Fruit fly (Drosophila melanogaster) whole organism, embryonic: ENCODE measurements around the gene CG46463.
A peak's percentile ranks its signal among the peaks of the same experiment; 100 is the strongest.

Source experiments
- Ada2b ChIP-seq: fragments of 200-800 bp; sonication (Bioruptor generic); IDR thresholded peaks from 2 replicates; pipeline ENCODE4 v1.3.6; 2022; ENCODE audit warnings: missing biosample characterization, missing genetic modification characterization
- Aef1 ChIP-seq: fragments of 200-800 bp; sonication (Bioruptor generic); IDR thresholded peaks from 3 replicates; pipeline ENCODE4 v1.3.6; 2022; ENCODE audit warnings: missing biosample characterization, missing genetic modification characterization
- Atf6 ChIP-seq: fragments of 200-800 bp; sonication (Bioruptor generic); IDR thresholded peaks from 2 replicates; pipeline ENCODE4 v1.3.6; 2022; ENCODE audit warnings: missing biosample characterization, missing genetic modification characterization
- Bdp1 ChIP-seq: fragments of 200-800 bp; sonication (Bioruptor generic); optimal IDR thresholded peaks from 3 replicates; lab custom pipeline; 2016; ENCODE audit warnings: missing biosample characterization, missing genetic modification characterization
- Bteb2 ChIP-seq: fragments of 200-800 bp; sonication (Bioruptor generic); optimal IDR thresholded peaks from 2 replicates; lab custom pipeline; 2016; ENCODE audit warnings: missing biosample characterization, missing genetic modification characterization
- CG10209 ChIP-seq: fragments of 200-800 bp; sonication (Bioruptor generic); optimal IDR thresholded peaks from 3 replicates; lab custom pipeline; 2017; ENCODE audit warnings: missing biosample characterization, mild to moderate bottlenecking, missing genetic modification characterization, missing genetic modification reagents
- CG10366 ChIP-seq: fragments of 200-800 bp; sonication (Bioruptor generic); IDR thresholded peaks from 2 replicates; pipeline ENCODE4 v1.3.6; 2022; ENCODE audit warnings: missing biosample characterization, missing genetic modification characterization
- CG12391 ChIP-seq: fragments of 200-800 bp; sonication (Bioruptor generic); optimal IDR thresholded peaks from 3 replicates; lab custom pipeline; 2018; ENCODE audit warnings: missing biosample characterization, mild to moderate bottlenecking, missing genetic modification characterization, moderate library complexity
- CG14441 ChIP-seq: fragments of 200-800 bp; sonication (Bioruptor generic); IDR thresholded peaks from 2 replicates; pipeline ENCODE4 v1.3.6; 2022; ENCODE audit warnings: missing biosample characterization, missing genetic modification characterization
- CG1603 ChIP-seq: fragments of 200-800 bp; sonication (Bioruptor generic); optimal IDR thresholded peaks from 2 replicates; lab custom pipeline; 2019; ENCODE audit warnings: missing biosample characterization, mild to moderate bottlenecking, missing genetic modification characterization, moderate library complexity
- CG17385 ChIP-seq: fragments of 200-800 bp; sonication (Bioruptor generic); optimal IDR thresholded peaks from 3 replicates; lab custom pipeline; 2018; ENCODE audit warnings: missing biosample characterization, mild to moderate bottlenecking, missing genetic modification characterization
- CG18599 ChIP-seq: fragments of 200-800 bp; sonication (Bioruptor generic); optimal IDR thresholded peaks from 3 replicates; lab custom pipeline; 2017; ENCODE audit warnings: missing biosample characterization, missing genetic modification characterization, mild to moderate bottlenecking, moderate library complexity, missing genetic modification reagents
- CG2678 ChIP-seq: fragments of 200-800 bp; sonication (Bioruptor generic); optimal IDR thresholded peaks from 3 replicates; lab custom pipeline; 2019; ENCODE audit warnings: missing biosample characterization, mild to moderate bottlenecking, missing genetic modification characterization, moderate library complexity
- CG31441 ChIP-seq: fragments of 200-800 bp; sonication (Bioruptor generic); IDR thresholded peaks from 2 replicates; pipeline ENCODE4 v1.3.6; 2022; ENCODE audit warnings: missing biosample characterization, missing genetic modification characterization
- CG3847 ChIP-seq: fragments of 200-800 bp; sonication (Bioruptor generic); IDR thresholded peaks from 2 replicates; pipeline ENCODE4 v1.3.6; 2022; ENCODE audit warnings: missing biosample characterization, missing genetic modification characterization
- CG4617 ChIP-seq: fragments of 200-800 bp; sonication (Bioruptor generic); optimal IDR thresholded peaks from 3 replicates; lab custom pipeline; 2016; ENCODE audit warnings: missing biosample characterization, missing genetic modification characterization, borderline replicate concordance
- CG6854 ChIP-seq: fragments of 200-800 bp; sonication (Bioruptor generic); optimal IDR thresholded peaks from 3 replicates; lab custom pipeline; 2017; ENCODE audit warnings: missing biosample characterization, mild to moderate bottlenecking, missing genetic modification characterization
- CG7556 ChIP-seq: fragments of 200-800 bp; sonication (Bioruptor generic); optimal IDR thresholded peaks from 2 replicates; lab custom pipeline; 2017; ENCODE audit warnings: missing biosample characterization, mild to moderate bottlenecking, missing genetic modification characterization
- CG7839 ChIP-seq: fragments of 200-800 bp; sonication (Bioruptor generic); optimal IDR thresholded peaks from 3 replicates; lab custom pipeline; 2018; ENCODE audit warnings: missing biosample characterization, mild to moderate bottlenecking, missing genetic modification characterization, moderate library complexity
- CG8290 ChIP-seq, 3 experiments: fragments of 200-800 bp; sonication (Bioruptor generic); optimal IDR thresholded peaks; 2 replicates each; lab custom pipeline; 2016 to 2019; ENCODE audit warnings: missing biosample characterization in 3 of 3, missing genetic modification characterization in 3 of 3, mild to moderate bottlenecking in 2 of 3, moderate library complexity in 1 of 3
- CG8924 ChIP-seq: fragments of 200-800 bp; optimal IDR thresholded peaks from 3 replicates; lab custom pipeline; 2019; ENCODE audit warnings: missing biosample characterization, mild to moderate bottlenecking, missing genetic modification characterization, moderate library complexity
- CoRest ChIP-seq: fragments of 200-800 bp; sonication (Bioruptor generic); optimal IDR thresholded peaks from 3 replicates; lab custom pipeline; 2018; ENCODE audit warnings: missing biosample characterization, mild to moderate bottlenecking, missing genetic modification characterization, moderate library complexity
- D19B ChIP-seq: fragments of 200-800 bp; sonication (Bioruptor generic); optimal IDR thresholded peaks from 2 replicates; lab custom pipeline; 2017; ENCODE audit warnings: missing biosample characterization, mild to moderate bottlenecking, missing genetic modification characterization
- Drgx ChIP-seq: fragments of 200-800 bp; sonication (Bioruptor generic); IDR thresholded peaks from 2 replicates; pipeline ENCODE4 v1.3.6; 2022; ENCODE audit warnings: missing biosample characterization, missing genetic modification characterization
- E2f1 ChIP-seq: fragments of 200-800 bp; sonication (Bioruptor generic); IDR thresholded peaks from 2 replicates; pipeline ENCODE4 v1.3.6; 2022; ENCODE audit warnings: missing biosample characterization, missing genetic modification characterization
- Hand ChIP-seq: fragments of 200-800 bp; sonication (Bioruptor generic); optimal IDR thresholded peaks from 2 replicates; lab custom pipeline; 2017; ENCODE audit warnings: mild to moderate bottlenecking, missing biosample characterization, missing genetic modification reagents, missing genetic modification characterization
- Hr51 ChIP-seq, 2 experiments: fragments of 200-800 bp; sonication (Bioruptor generic); optimal IDR thresholded peaks; 2 replicates in 1 of 2; 3 replicates in 1 of 2; lab custom pipeline; 2016 to 2018; ENCODE audit warnings: missing biosample characterization in 2 of 2, missing genetic modification characterization in 2 of 2, mild to moderate bottlenecking in 1 of 2, moderate library complexity in 1 of 2
- Oli ChIP-seq: fragments of 200-800 bp; sonication (Bioruptor generic); optimal IDR thresholded peaks from 2 replicates; lab custom pipeline; 2018; ENCODE audit warnings: missing biosample characterization, mild to moderate bottlenecking, missing genetic modification characterization, moderate library complexity
- Ravus ChIP-seq: fragments of 200-800 bp; sonication (Bioruptor generic); IDR thresholded peaks from 2 replicates; pipeline ENCODE4 v1.3.6; 2022; ENCODE audit warnings: missing biosample characterization, missing genetic modification characterization
- Sox102F ChIP-seq: fragments of 200-800 bp; sonication (Bioruptor generic); optimal IDR thresholded peaks from 2 replicates; lab custom pipeline; 2018; ENCODE audit warnings: missing biosample characterization, mild to moderate bottlenecking, missing genetic modification characterization, moderate library complexity
- Xbp1 ChIP-seq: fragments of 200-800 bp; sonication (Bioruptor generic); optimal IDR thresholded peaks from 3 replicates; lab custom pipeline; 2016; ENCODE audit warnings: missing biosample characterization, mild to moderate bottlenecking, missing genetic modification characterization
- al ChIP-seq: fragments of 200-800 bp; sonication (Bioruptor generic); IDR thresholded peaks from 2 replicates; pipeline ENCODE4 v1.3.6; 2022; ENCODE audit warnings: missing biosample characterization, missing genetic modification characterization
- cwo ChIP-seq: fragments of 200-800 bp; sonication (Bioruptor generic); optimal IDR thresholded peaks from 3 replicates; lab custom pipeline; 2017; ENCODE audit warnings: missing biosample characterization, missing genetic modification characterization, mild to moderate bottlenecking, moderate library complexity, missing genetic modification reagents
- dpn ChIP-seq, 2 experiments: fragments of 200-800 bp; sonication (Bioruptor generic); optimal IDR thresholded peaks; 3 replicates each; lab custom pipeline; 2016; ENCODE audit warnings: missing biosample characterization in 2 of 2, missing genetic modification characterization in 2 of 2
- esg ChIP-seq: fragments of 200-800 bp; sonication (Bioruptor generic); conservative IDR thresholded peaks from 2 replicates; pipeline ENCODE4 v1.3.6; 2022; ENCODE audit warnings: missing biosample characterization, missing genetic modification characterization
- gem ChIP-seq: fragments of 200-800 bp; sonication (Bioruptor generic); optimal IDR thresholded peaks from 2 replicates; lab custom pipeline; 2019; ENCODE audit warnings: missing biosample characterization, mild to moderate bottlenecking, missing genetic modification characterization, moderate library complexity
- grn ChIP-seq: fragments of 200-800 bp; sonication (Bioruptor generic); optimal IDR thresholded peaks from 3 replicates; lab custom pipeline; 2017; ENCODE audit warnings: missing biosample characterization, missing genetic modification characterization
- gro ChIP-seq: fragments of 200-800 bp; sonication (Bioruptor generic); optimal IDR thresholded peaks from 2 replicates; lab custom pipeline; 2016; ENCODE audit warnings: missing biosample characterization, missing genetic modification characterization
- lab ChIP-seq: fragments of 200-800 bp; sonication (Bioruptor generic); optimal IDR thresholded peaks from 3 replicates; lab custom pipeline; 2017; ENCODE audit warnings: missing biosample characterization, missing genetic modification characterization, mild to moderate bottlenecking, moderate library complexity, missing genetic modification reagents
- mld ChIP-seq: fragments of 200-800 bp; sonication (Bioruptor generic); IDR thresholded peaks from 3 replicates; pipeline ENCODE4 v1.3.6; 2022; ENCODE audit warnings: missing biosample characterization, missing genetic modification characterization; ENCODE audit not compliant: partially characterized antibody
- org-1 ChIP-seq: fragments of 200-800 bp; sonication (Bioruptor generic); optimal IDR thresholded peaks from 2 replicates; lab custom pipeline; 2017; ENCODE audit warnings: missing biosample characterization, missing genetic modification characterization
- row ChIP-seq: fragments of 200-800 bp; sonication (Bioruptor generic); IDR thresholded peaks from 3 replicates; pipeline ENCODE4 v1.3.6; 2022; ENCODE audit warnings: missing biosample characterization, missing genetic modification characterization
- scrt ChIP-seq: fragments of 200-800 bp; sonication (Bioruptor generic); optimal IDR thresholded peaks from 2 replicates; lab custom pipeline; 2018; ENCODE audit warnings: missing biosample characterization, mild to moderate bottlenecking, missing genetic modification characterization, moderate library complexity
- seq ChIP-seq: fragments of 200-800 bp; sonication (Bioruptor generic); IDR thresholded peaks from 2 replicates; pipeline ENCODE4 v1.3.6; 2022; ENCODE audit warnings: missing biosample characterization, missing genetic modification characterization
- slbo ChIP-seq: fragments of 200-800 bp; sonication (Bioruptor generic); IDR thresholded peaks from 2 replicates; pipeline ENCODE4 v1.3.6; 2022; ENCODE audit warnings: missing biosample characterization, missing genetic modification characterization
- tap ChIP-seq: fragments of 200-800 bp; optimal IDR thresholded peaks from 3 replicates; lab custom pipeline; 2019; ENCODE audit warnings: missing biosample characterization, mild to moderate bottlenecking, missing genetic modification characterization, moderate library complexity
- tio ChIP-seq: fragments of 200-800 bp; sonication (Bioruptor generic); optimal IDR thresholded peaks from 2 replicates; lab custom pipeline; 2017; ENCODE audit warnings: missing biosample characterization, missing genetic modification characterization, inconsistent platforms
- vvl ChIP-seq: fragments of 200-800 bp; sonication (Bioruptor generic); IDR thresholded peaks from 2 replicates; pipeline ENCODE4 v1.3.6; 2022; ENCODE audit warnings: missing biosample characterization, missing genetic modification characterization

Gene CG46463

dm6 chr3L:3492116-3492747 lies 31.1 kb downstream of the CG46463 start (continued):
- TF ChIP-seq CG12391 (tag; lab: Kevin White, UChicago) (peak; percentile 43), gem (peak; percentile 58), gro (GFP tag; lab: Kevin White, UChicago) (peak; percentile 2), Hr51 (GFP tag; optimal IDR thresholded peaks at IDR 0.05; lab: Kevin White, UChicago) (peak in 1 of 2 experiments; percentile 54), Ada2b (GFP tag; lab: Robert Waterston, UW) (peak; percentile 52; the same call in 1 of the 2 replicates), dpn (GFP tag; optimal IDR thresholded peaks at IDR 0.05; lab: Kevin White, UChicago) (peak; percentile 9 to 39), CoRest (peak; percentile 22), Bdp1 (GFP tag; lab: Kevin White, UChicago) (no peak), tio (GFP tag; lab: Kevin White, UChicago) (peak; percentile 20), row (GFP tag; lab: Robert Waterston, UW) (peak; percentile 65), CG10209 (GFP tag; lab: Kevin White, UChicago) (peak; percentile 25), CG7839 (peak; percentile 50), Hand (GFP tag; lab: Kevin White, UChicago) (peak; percentile 53), CG31441 (no peak), E2f1 (GFP tag; lab: Robert Waterston, UW) (peak; percentile 29; the same call in 1 of the 2 replicates), lab (GFP tag; lab: Kevin White, UChicago) (peak; percentile 58), esg (GFP tag; lab: Robert Waterston, UW) (0 out of 2 replicates have a peak, but pooled peaks have one; percentile 20), vvl (GFP tag; lab: Robert Waterston, UW) (0 out of 2 replicates have a peak, but pooled peaks have one; percentile 19), org-1 (GFP tag; lab: Kevin White, UChicago) (peak; percentile 1), CG8290 (GFP tag; optimal IDR thresholded peaks at IDR 0.05; lab: Kevin White, UChicago) (no peak), CG8290 (tag; optimal IDR thresholded peaks at IDR 0.05; lab: Kevin White, UChicago) (peak in 1 of 2 experiments; percentile 43), CG3847 (GFP tag; lab: Robert Waterston, UW) (0 out of 2 replicates have a peak, but pooled peaks have one; percentile 17), Xbp1 (peak; percentile 2), al (GFP tag; lab: Robert Waterston, UW) (no peak), slbo (peak; percentile 54), Sox102F (GFP tag; lab: Kevin White, UChicago) (peak; percentile 33), Oli (tag; lab: Kevin White, UChicago) (peak; percentile 47), CG8924 (peak; percentile 24), CG10366 (GFP tag; lab: Robert Waterston, UW) (peak; percentile 42), CG7556 (peak; percentile 50), CG14441 (0 out of 2 replicates have a peak, but pooled peaks have one; percentile 26), tap (no peak), mld (GFP tag; lab: Robert Waterston, UW) (no peak), CG4617 (no peak), Ravus (GFP tag; lab: Robert Waterston, UW) (no peak), Aef1 (GFP tag; lab: Robert Waterston, UW) (0 out of 3 replicates have a peak, but pooled peaks have one; percentile 11), scrt (GFP tag; lab: Kevin White, UChicago) (peak; percentile 91), seq (GFP tag; lab: Robert Waterston, UW) (peak; percentile 56; the same call in 1 of the 2 replicates), CG2678 (peak; percentile 55), Bteb2 (GFP tag; lab: Kevin White, UChicago) (peak; percentile 5), CG17385 (GFP tag; lab: Kevin White, UChicago) (no peak), CG1603 (peak; percentile 27), cwo (peak; percentile 15), Drgx (GFP tag; lab: Robert Waterston, UW) (0 out of 2 replicates have a peak, but pooled peaks have one; percentile 10), CG6854 (peak; percentile 30), CG18599 (peak; percentile 66), grn (GFP tag; lab: Kevin White, UChicago) (no peak), D19B (GFP tag; lab: Kevin White, UChicago) (no peak), Atf6 (0 out of 2 replicates have a peak, but pooled peaks have one; percentile 24)
